Fruit fly (Drosophila melanogaster) whole organism, prepupa: ENCODE data around the gene DnaJ-1.

ENCODE experiments used
- CG11902 ChIP-seq: fragments of 200-800 bp; sonication (Bioruptor generic); optimal IDR thresholded peaks from 3 replicates; lab custom pipeline; 2016; ENCODE audit warnings: missing biosample characterization, missing genetic modification characterization
- CG15336 ChIP-seq: fragments of 200-800 bp; sonication (Bioruptor generic); IDR thresholded peaks from 2 replicates; pipeline ENCODE4 v1.3.6; 2022; ENCODE audit warnings: missing biosample characterization, missing genetic modification characterization
- CG16779 ChIP-seq: fragments of 200-800 bp; sonication (Bioruptor generic); optimal IDR thresholded peaks from 3 replicates; lab custom pipeline; 2017; ENCODE audit warnings: missing biosample characterization, mild to moderate bottlenecking, missing genetic modification characterization
- CG6276 ChIP-seq: fragments of 200-800 bp; sonication (Bioruptor generic); optimal IDR thresholded peaks from 2 replicates; lab custom pipeline; 2017; ENCODE audit warnings: missing biosample characterization, mild to moderate bottlenecking, missing genetic modification characterization
- CG8119 ChIP-seq: fragments of 200-800 bp; sonication (Bioruptor generic); IDR thresholded peaks from 3 replicates; pipeline ENCODE4 v1.3.6; 2022; ENCODE audit warnings: missing biosample characterization, missing genetic modification characterization
- CG8319 ChIP-seq: fragments of 200-800 bp; sonication (Bioruptor generic); optimal IDR thresholded peaks from 3 replicates; lab custom pipeline; 2016; ENCODE audit warnings: missing biosample characterization, missing genetic modification characterization
- Hr39 ChIP-seq: fragments of 200-800 bp; sonication (Bioruptor generic); optimal IDR thresholded peaks from 2 replicates; lab custom pipeline; 2016; ENCODE audit warnings: missing biosample characterization, missing genetic modification characterization
- Hr4 ChIP-seq: fragments of 200-800 bp; sonication (Bioruptor generic); optimal IDR thresholded peaks from 3 replicates; lab custom pipeline; 2016; ENCODE audit warnings: missing biosample characterization, missing genetic modification characterization
- Sox102F ChIP-seq: fragments of 200-800 bp; sonication (Bioruptor generic); optimal IDR thresholded peaks from 2 replicates; lab custom pipeline; 2016; ENCODE audit warnings: missing biosample characterization, mild to moderate bottlenecking, missing genetic modification characterization
- eg ChIP-seq: fragments of 200-800 bp; sonication (Bioruptor generic); IDR thresholded peaks from 3 replicates; pipeline ENCODE4 v1.3.6; 2022; ENCODE audit warnings: missing biosample characterization, missing genetic modification characterization
- net ChIP-seq: fragments of 200-800 bp; sonication (Bioruptor generic); optimal IDR thresholded peaks from 3 replicates; lab custom pipeline; 2016; ENCODE audit warnings: missing biosample characterization, missing genetic modification characterization
- pdm3 ChIP-seq: fragments of 200-800 bp; sonication (Bioruptor generic); optimal IDR thresholded peaks from 3 replicates; lab custom pipeline; 2016; ENCODE audit warnings: missing biosample characterization, missing genetic modification characterization

dm6 chr3L:5777114-5777513 lies 25.1 kb upstream of the DnaJ-1 start, which contains the start of gene vito:
- TF ChIP-seq pdm3 (GFP tag; lab: Kevin White, UChicago) (no peak), Hr4 (GFP tag; lab: Kevin White, UChicago) (no peak), Hr39 (GFP tag; lab: Kevin White, UChicago) (no peak), eg (GFP tag; lab: Robert Waterston, UW) (no peak), CG11902 (GFP tag; lab: Kevin White, UChicago) (no peak), CG8119 (GFP tag; lab: Robert Waterston, UW) (no peak), CG15336 (GFP tag; lab: Robert Waterston, UW) (no peak), CG6276 (GFP tag; lab: Kevin White, UChicago) (no peak), Sox102F (GFP tag; lab: Kevin White, UChicago) (no peak), net (no peak), CG8319 (GFP tag; lab: Kevin White, UChicago) (no peak), CG16779 (no peak)
